Worm (Caenorhabditis elegans) whole organism, L4 larva: Measurements from ENCODE around the gene efn-4.

Experiments
- Y105C5A.15 ChIP-seq: fragments of 200-800 bp; sonication (Bioruptor generic); IDR thresholded peaks from 2 replicates; pipeline ENCODE4 v1.3.6; 2022; ENCODE audit warnings: missing genetic modification characterization, missing compliant biosample characterization
- Y48G9A.11 ChIP-seq: fragments of 200-800 bp; sonication (Bioruptor generic); IDR thresholded peaks from 2 replicates; pipeline ENCODE4 v1.3.6; 2022; ENCODE audit warnings: missing genetic modification reagents, missing genetic modification characterization, missing compliant biosample characterization
- aha-1 ChIP-seq: fragments of 150-350 bp; peaks from one replicate; lab custom pipeline; 2014; ENCODE audit warnings: missing biosample characterization, missing genetic modification characterization
- aly-2 ChIP-seq: sonication (generic microtip); optimal IDR thresholded peaks from 2 replicates; lab custom pipeline; 2018; ENCODE audit warnings: missing biosample characterization, missing genetic modification characterization
- ama-1 ChIP-seq: fragments of 150-350 bp; optimal IDR thresholded peaks from 2 replicates; lab custom pipeline; 2014; ENCODE audit warnings: inconsistent platforms, mixed read lengths
- arid-1 ChIP-seq: fragments of 200-800 bp; sonication (Bioruptor generic); conservative IDR thresholded peaks from 2 replicates; pipeline ENCODE4 v1.3.6; 2022; ENCODE audit warnings: missing genetic modification reagents, missing genetic modification characterization, missing compliant biosample characterization
- ceh-82 ChIP-seq: sonication (generic microtip); optimal IDR thresholded peaks from 2 replicates; lab custom pipeline; 2017; ENCODE audit warnings: missing biosample characterization, missing genetic modification characterization
- daf-16 ChIP-seq, 3 experiments: sonication (generic microtip); optimal IDR thresholded peaks; 2 replicates each; lab custom pipeline; 2016 to 2017; ENCODE audit warnings: missing genetic modification characterization in 3 of 3, missing genetic modification reagents in 3 of 3, mild to moderate bottlenecking in 2 of 3, missing compliant biosample characterization in 2 of 3, missing biosample characterization in 1 of 3, moderate library complexity in 1 of 3
- dmd-6 ChIP-seq: fragments of 200-800 bp; sonication (Bioruptor generic); IDR thresholded peaks from 2 replicates; pipeline ENCODE4 v1.3.6; 2022; ENCODE audit warnings: missing genetic modification reagents, missing genetic modification characterization, missing compliant biosample characterization
- dpl-1 ChIP-seq: fragments of 150-350 bp; optimal IDR thresholded peaks from 2 replicates; lab custom pipeline; 2014; ENCODE audit warnings: missing biosample characterization, missing genetic modification reagents, missing genetic modification characterization
- dve-1 ChIP-seq: sonication (generic microtip); optimal IDR thresholded peaks from 2 replicates; lab custom pipeline; 2017; ENCODE audit warnings: antibody characterized with exemption, mild to moderate bottlenecking, missing genetic modification characterization, missing compliant biosample characterization; ENCODE audit not compliant: insufficient read depth
- fkh-10 ChIP-seq: fragments of 150-350 bp; optimal IDR thresholded peaks from 2 replicates; lab custom pipeline; 2014; ENCODE audit warnings: missing biosample characterization, missing genetic modification reagents, missing genetic modification characterization
- hlh-11 ChIP-seq: fragments of 200-800 bp; sonication (Bioruptor generic); optimal IDR thresholded peaks from 2 replicates; lab custom pipeline; 2018; ENCODE audit warnings: mild to moderate bottlenecking, missing genetic modification characterization, missing compliant biosample characterization
- hlh-30 ChIP-seq: sonication (generic microtip); optimal IDR thresholded peaks from 2 replicates; lab custom pipeline; 2017; ENCODE audit warnings: antibody characterized with exemption, mild to moderate bottlenecking, missing genetic modification characterization, missing compliant biosample characterization; ENCODE audit not compliant: insufficient read depth
- hmg-1.1 ChIP-seq: fragments of 200-800 bp; sonication (Bioruptor generic); IDR thresholded peaks from 2 replicates; pipeline ENCODE4 v1.3.6; 2022; ENCODE audit warnings: missing genetic modification reagents, missing genetic modification characterization, missing compliant biosample characterization
- jun-1 ChIP-seq: fragments of 150-350 bp; optimal IDR thresholded peaks from 2 replicates; lab custom pipeline; 2014; ENCODE audit warnings: missing biosample characterization, missing genetic modification reagents, missing genetic modification characterization
- lin-13 ChIP-seq: fragments of 150-350 bp; optimal IDR thresholded peaks from 2 replicates; lab custom pipeline; 2014; ENCODE audit warnings: missing biosample characterization, missing genetic modification reagents, missing genetic modification characterization
- lin-38 ChIP-seq: fragments of 200-800 bp; sonication (Bioruptor generic); IDR thresholded peaks from 2 replicates; pipeline ENCODE4 v1.3.6; 2022; ENCODE audit warnings: missing genetic modification reagents, missing genetic modification characterization, missing compliant biosample characterization
- mdl-1 ChIP-seq, 2 experiments: fragments of 150-350 bp in 1 of 2; sonication (generic microtip) in 1 of 2; optimal IDR thresholded peaks; 2 replicates each; lab custom pipeline; 2014 to 2017; ENCODE audit warnings: missing biosample characterization in 2 of 2, missing genetic modification characterization in 2 of 2
- mdt-29 ChIP-seq: fragments of 200-800 bp; sonication (Bioruptor generic); IDR thresholded peaks from 2 replicates; pipeline ENCODE4 v1.3.6; 2022; ENCODE audit warnings: missing genetic modification reagents, missing genetic modification characterization, missing compliant biosample characterization
- mes-2 ChIP-seq: sonication (generic microtip); optimal IDR thresholded peaks from 2 replicates; lab custom pipeline; 2016; ENCODE audit warnings: missing genotype, mild to moderate bottlenecking, missing genetic modification characterization, missing compliant biosample characterization; ENCODE audit not compliant: poor library complexity, severe bottlenecking
- mxl-3 ChIP-seq: fragments of 200-800 bp; sonication (Bioruptor generic); optimal IDR thresholded peaks from 2 replicates; lab custom pipeline; 2018; ENCODE audit warnings: mild to moderate bottlenecking, missing genetic modification characterization, missing compliant biosample characterization
- nhr-10 ChIP-seq: fragments of 150-350 bp; optimal IDR thresholded peaks from 2 replicates; lab custom pipeline; 2014; ENCODE audit warnings: missing biosample characterization, missing genetic modification characterization
- nhr-11 ChIP-seq: fragments of 150-350 bp; optimal IDR thresholded peaks from 2 replicates; lab custom pipeline; 2014; ENCODE audit warnings: missing biosample characterization, missing genetic modification characterization
- nhr-111 ChIP-seq: fragments of 200-800 bp; sonication (Bioruptor generic); optimal IDR thresholded peaks from 2 replicates; lab custom pipeline; 2018; ENCODE audit warnings: mild to moderate bottlenecking, missing genetic modification characterization, missing compliant biosample characterization
- nhr-237 ChIP-seq: sonication (generic microtip); optimal IDR thresholded peaks from 2 replicates; lab custom pipeline; 2017; ENCODE audit warnings: missing biosample characterization, missing genetic modification characterization
- nhr-28 ChIP-seq: fragments of 150-350 bp; optimal IDR thresholded peaks from 2 replicates; lab custom pipeline; 2014; ENCODE audit warnings: missing biosample characterization, missing genetic modification characterization
- nhr-6 ChIP-seq: fragments of 150-350 bp; optimal IDR thresholded peaks from 2 replicates; lab custom pipeline; 2014; ENCODE audit warnings: missing biosample characterization, missing genetic modification characterization
- pqm-1 ChIP-seq: sonication (generic microtip); optimal IDR thresholded peaks from 2 replicates; lab custom pipeline; 2017; ENCODE audit warnings: missing biosample characterization, missing genetic modification characterization
- rbr-2 ChIP-seq: sonication (generic microtip); optimal IDR thresholded peaks from 2 replicates; lab custom pipeline; 2016; ENCODE audit warnings: missing genotype, missing genetic modification characterization, missing compliant biosample characterization
- set-16 ChIP-seq: fragments of 200-800 bp; sonication (Bioruptor generic); IDR thresholded peaks from 2 replicates; pipeline ENCODE4 v1.3.6; 2022; ENCODE audit warnings: missing genetic modification reagents, missing genetic modification characterization, missing compliant biosample characterization
- tag-97 ChIP-seq: fragments of 200-800 bp; sonication (Bioruptor generic); IDR thresholded peaks from 2 replicates; pipeline ENCODE4 v1.3.6; 2022; ENCODE audit warnings: missing genetic modification characterization, missing compliant biosample characterization
- unc-130 ChIP-seq: sonication (generic microtip); optimal IDR thresholded peaks from 2 replicates; lab custom pipeline; 2016; ENCODE audit warnings: missing genetic modification reagents, missing genetic modification characterization, missing compliant biosample characterization
- ztf-11 ChIP-seq: fragments of 150-350 bp; optimal IDR thresholded peaks from 2 replicates; lab custom pipeline; 2014; ENCODE audit warnings: missing biosample characterization, missing genetic modification characterization

efn-4 gene

DNA sequence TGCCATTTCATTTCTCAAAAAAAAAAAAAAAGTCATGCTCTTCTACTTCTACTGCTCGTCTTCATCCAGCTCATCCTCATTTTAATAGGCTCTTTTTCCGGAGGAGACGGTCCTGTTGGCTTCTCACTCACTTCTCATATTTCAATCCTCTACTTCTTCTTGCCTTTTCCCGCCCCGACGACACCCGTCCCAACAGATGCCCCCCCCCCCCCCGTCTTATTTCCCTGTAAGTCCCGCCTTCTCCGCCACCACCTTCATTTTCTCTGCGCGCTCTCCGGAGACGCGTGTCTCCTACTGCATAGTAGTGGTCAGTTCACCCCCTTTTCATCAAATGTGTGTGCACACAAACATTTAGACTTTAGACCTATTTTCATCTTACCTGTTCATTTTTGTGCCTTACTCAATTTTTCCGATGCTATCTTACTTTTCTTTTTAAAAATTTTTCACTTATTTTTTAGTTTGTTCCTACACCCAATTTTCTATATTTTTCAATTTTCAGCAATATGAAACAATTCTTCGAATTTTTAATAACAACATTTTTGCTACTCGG, at the start of gene efn-4:
Gene efn-4 (plus strand): TSS at position 500 of the 550 bp plus-strand sequence.
- no peak for TF ChIP-seq jun-1 (tag; lab: Kevin White, UChicago)
- no peak for TF ChIP-seq tag-97 (GFP tag; lab: Robert Waterston, UW)
- peak; percentile 69 for TF ChIP-seq set-16 (GFP tag; lab: Robert Waterston, UW)
- TF ChIP-seq, all 104 proteins: peak for 1

ce11 chrIV:519409-519808, 39.6 kb upstream of the efn-4 start, which contains the start of gene pig-1:
pig-1 (minus strand) TSS chrIV:519457.
- TF ChIP-seq dve-1 (no peak), nhr-28 (tag; lab: Kevin White, UChicago) (peak; percentile 23), lin-38 (GFP tag; lab: Robert Waterston, UW) (peak; percentile 98), nhr-10 (tag; lab: Kevin White, UChicago) (no peak), hlh-30 (tag; lab: Kevin White, UChicago) (peak; percentile 54), arid-1 (no peak), mdt-29 (no peak), lin-13 (peak; percentile 2), Y48G9A.11 (0 out of 2 replicates have a peak, but pooled peaks have one; percentile 19), rbr-2 (peak; percentile 29), daf-16 (GFP tag; optimal IDR thresholded peaks at IDR 0.05; lab: Kevin White, UChicago) (no peak), daf-16 (tag; optimal IDR thresholded peaks at IDR 0.05; lab: Kevin White, UChicago) (peak; percentile 8), dpl-1 (GFP tag; lab: Kevin White, UChicago) (peak; percentile 90), mes-2 (tag; lab: Kevin White, UChicago) (peak; percentile 87), hmg-1.1 (GFP tag; lab: Robert Waterston, UW) (peak; percentile 53), aha-1 (peak; percentile 87), nhr-6 (tag; lab: Kevin White, UChicago) (peak; percentile 50), nhr-111 (GFP tag; lab: Kevin White, UChicago) (no peak), ztf-11 (tag; lab: Kevin White, UChicago) (no peak), unc-130 (GFP tag; lab: Kevin White, UChicago) (peak; percentile 30), fkh-10 (peak; percentile 27)
- TF ChIP-seq, all 104 proteins: peak for 14

ce11 chrIV:522566-522965, 36.5 kb upstream of the efn-4 start:
- TF ChIP-seq nhr-237 (tag; lab: Kevin White, UChicago) (no peak), dmd-6 (peak; percentile 16; the same call in 1 of the 2 replicates), aly-2 (no peak), ama-1 (lab: Kevin White, UChicago) (no peak), daf-16 (GFP tag; optimal IDR thresholded peaks at IDR 0.05; lab: Kevin White, UChicago) (no peak), daf-16 (tag; optimal IDR thresholded peaks at IDR 0.05; lab: Kevin White, UChicago) (peak; percentile 63), nhr-28 (tag; lab: Kevin White, UChicago) (peak; percentile 4)

DNA sequence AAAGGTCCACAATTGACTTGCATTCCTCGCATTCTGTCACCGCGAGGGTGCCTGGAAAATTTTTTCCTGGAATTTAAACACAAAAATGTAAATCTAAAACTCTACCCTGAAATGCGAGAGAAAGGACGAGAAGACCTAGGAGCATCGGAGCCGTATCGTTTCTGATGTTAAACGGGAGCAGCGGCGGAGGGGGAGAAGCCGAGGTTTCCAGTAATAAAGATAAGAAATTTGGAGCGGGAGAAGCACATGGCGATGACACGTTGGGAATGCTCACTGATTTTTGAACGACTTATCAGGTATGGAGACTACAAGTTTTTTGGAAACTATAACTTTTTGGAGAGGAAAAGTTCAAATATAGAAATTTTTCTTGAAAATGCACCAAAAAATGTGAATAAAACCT, 35.4 kb upstream of the efn-4 start, which contains the start of gene asm-3:
Gene asm-3 (minus strand): TSS at position 215 of the 400 bp plus-strand sequence.
- TF ChIP-seq pqm-1 (tag; lab: Kevin White, UChicago): peak; percentile 45
- no peak for TF ChIP-seq tag-97 (GFP tag; lab: Robert Waterston, UW)
- TF ChIP-seq mxl-3 (GFP tag; lab: Kevin White, UChicago): peak; percentile 75
- no peak for TF ChIP-seq Y105C5A.15
- TF ChIP-seq mdl-1 (tag; optimal IDR thresholded peaks at IDR 0.05; lab: Kevin White, UChicago): peak in 1 of 2 experiments; percentile 37
- TF ChIP-seq nhr-28 (tag; lab: Kevin White, UChicago): peak; percentile 83
- TF ChIP-seq dmd-6: peak; percentile 78
- TF ChIP-seq hlh-11 (tag; lab: Kevin White, UChicago): peak; percentile 55

- TF ChIP-seq nhr-11 (no peak), ceh-82 (no peak)
- TF ChIP-seq, all 104 proteins: peak for 0
Measured at ce11 chrIV:524352-524751, 34.7 kb upstream of the efn-4 start, which contains the start of gene W03G1.2. W03G1.2 (plus strand) TSS chrIV:524652.
